Worm (Caenorhabditis elegans): Measurements from ENCODE around the gene T10F2.2.

- no peak for TF ChIP-seq nhr-237 (tag; optimal IDR thresholded peaks at IDR 0.05)
- TF ChIP-seq blmp-1 (tag; optimal IDR thresholded peaks at IDR 0.05), result no peak
- no peak for TF ChIP-seq sptf-1 (tag; optimal IDR thresholded peaks at IDR 0.05)
- TF ChIP-seq elt-1 (tag; optimal IDR thresholded peaks at IDR 0.05; ENCODE audit: borderline replicate concordance, insufficient read depth), result no peak
- TF ChIP-seq snpc-4 (tag; optimal IDR thresholded peaks at IDR 0.05), result no peak
- no peak for TF ChIP-seq nhr-12 (tag; optimal IDR thresholded peaks at IDR 0.05)
- no peak for TF ChIP-seq unc-62 (GFP tag; optimal IDR thresholded peaks at IDR 0.05)
- TF ChIP-seq mab-5 (tag; optimal IDR thresholded peaks at IDR 0.05), result no peak
- TF ChIP-seq lin-13 (tag; optimal IDR thresholded peaks at IDR 0.05), result no peak
- no peak for TF ChIP-seq bed-3 (GFP tag; optimal IDR thresholded peaks at IDR 0.05)
- no peak for TF ChIP-seq ztf-11 (tag; optimal IDR thresholded peaks at IDR 0.05)
- TF ChIP-seq nhr-76 (tag; optimal IDR thresholded peaks at IDR 0.05), result no peak
- TF ChIP-seq mep-1 (tag; optimal IDR thresholded peaks at IDR 0.05), result no peak
- TF ChIP-seq ham-2 (GFP tag; optimal IDR thresholded peaks at IDR 0.05), result no peak
Measured at ce11 chrIII:5165745-5166144, 634 bp upstream of the T10F2.2 start.

All from whole organism, mixed stage, embryonic.